Fruit fly (Drosophila melanogaster): Measurements from ENCODE around the gene Ccn.

The Ccn gene

dm6 chr3L:17791495-17791894 lies 101.7 kb downstream of the Ccn start:
- TF ChIP-seq ovo (GFP tag; optimal IDR thresholded peaks at IDR 0.05) (no peak), Clk (GFP tag; optimal IDR thresholded peaks at IDR 0.05) (no peak), CG1620 (GFP tag; optimal IDR thresholded peaks at IDR 0.05) (no peak), kay (GFP tag; ENCODE audit: borderline replicate concordance) (no peak), cnc (optimal IDR thresholded peaks at IDR 0.05) (no peak), CG5204 (GFP tag; optimal IDR thresholded peaks at IDR 0.05) (no peak), CG33017 (tag; optimal IDR thresholded peaks at IDR 0.05) (no peak), CG7101 (tag; optimal IDR thresholded peaks at IDR 0.05) (no peak), pad (GFP tag; optimal IDR thresholded peaks at IDR 0.05) (no peak), toe (GFP tag; optimal IDR thresholded peaks at IDR 0.05) (no peak), bab1 (GFP tag; optimal IDR thresholded peaks at IDR 0.05) (no peak), Crg-1 (GFP tag; optimal IDR thresholded peaks at IDR 0.05) (no peak), CG14711 (tag; optimal IDR thresholded peaks at IDR 0.05) (no peak), cic (GFP tag; optimal IDR thresholded peaks at IDR 0.05) (no peak), Hr96 (GFP tag; optimal IDR thresholded peaks at IDR 0.05) (no peak), CG7045 (GFP tag; optimal IDR thresholded peaks at IDR 0.05) (no peak), Mnt (GFP tag; optimal IDR thresholded peaks at IDR 0.05) (no peak), tj (GFP tag; optimal IDR thresholded peaks at IDR 0.05) (no peak), CG12768 (GFP tag; optimal IDR thresholded peaks at IDR 0.05) (no peak)

DNA sequence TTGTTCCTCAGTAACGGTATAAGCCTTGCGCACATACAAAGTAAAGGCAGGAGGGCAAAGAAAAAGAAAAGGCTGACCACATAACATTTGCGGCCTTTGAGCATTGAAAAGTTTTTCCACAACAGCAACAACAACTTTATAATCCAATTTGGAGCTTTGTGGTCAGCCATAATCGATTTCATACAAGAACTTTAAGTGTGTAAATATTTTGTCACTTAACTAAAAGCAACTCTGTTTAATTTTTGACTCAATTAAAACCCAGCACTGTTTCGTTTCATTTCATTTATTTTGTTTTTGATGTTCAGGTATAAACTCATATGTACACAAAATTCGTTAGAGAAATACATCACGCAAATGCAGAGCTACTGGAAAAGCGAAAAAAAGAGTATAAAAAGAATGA lies 107.7 kb downstream of the Ccn start, which contains the start of gene CG42816:
CG42816 (minus strand) TSS at position 101 of the 400 bp plus-strand sequence.
- TF ChIP-seq CG7045 (GFP tag; optimal IDR thresholded peaks at IDR 0.05) (no peak), ovo (GFP tag; optimal IDR thresholded peaks at IDR 0.05) (no peak), CG33017 (tag; optimal IDR thresholded peaks at IDR 0.05) (no peak), cnc (optimal IDR thresholded peaks at IDR 0.05) (no peak), cic (GFP tag; optimal IDR thresholded peaks at IDR 0.05) (no peak), Hr96 (GFP tag; optimal IDR thresholded peaks at IDR 0.05) (no peak), kay (GFP tag; ENCODE audit: borderline replicate concordance) (no peak), Crg-1 (GFP tag; optimal IDR thresholded peaks at IDR 0.05) (no peak), Clk (GFP tag; optimal IDR thresholded peaks at IDR 0.05) (no peak)
